Worm (Caenorhabditis elegans): ENCODE results near the gene rle-1.

DNA sequence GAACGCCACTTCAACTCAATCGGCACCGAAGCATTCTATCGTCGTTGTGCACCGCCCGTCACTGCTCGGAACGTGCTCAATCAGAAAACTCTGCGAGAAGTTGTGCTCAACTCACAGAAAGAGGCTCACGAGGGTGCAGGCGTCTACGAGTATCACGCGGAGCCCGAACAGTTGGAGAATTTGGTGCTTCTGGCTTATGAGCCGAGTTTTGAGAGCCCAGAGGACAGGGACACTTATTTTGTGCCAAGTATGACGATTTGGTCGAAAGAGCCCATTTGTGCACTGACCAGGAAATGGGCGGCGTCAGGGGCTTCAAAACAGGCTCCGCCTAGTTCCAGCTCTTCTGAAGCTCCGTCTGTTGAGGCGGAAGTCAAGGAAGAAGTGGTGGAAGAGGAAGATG lies 47.2 kb upstream of the rle-1 start:
- TF ChIP-seq ama-1 (optimal IDR thresholded peaks at IDR 0.05) (no peak), ama-1 (GFP tag; optimal IDR thresholded peaks at IDR 0.05) (no peak), unc-62 (GFP tag; optimal IDR thresholded peaks at IDR 0.05) (no peak), lir-1 (GFP tag; conservative IDR thresholded peaks at IDR 0.05) (no peak), egrh-3 (GFP tag; IDR thresholded peaks at IDR 0.05) (no peak), lsy-27 (tag; optimal IDR thresholded peaks at IDR 0.05; ENCODE audit: borderline replicate concordance, insufficient read depth) (no peak), B0035.1 (tag; optimal IDR thresholded peaks at IDR 0.05) (no peak), hrde-1 (tag; optimal IDR thresholded peaks at IDR 0.05; ENCODE audit: borderline replicate concordance) (no peak), C17E4.6 (GFP tag; IDR thresholded peaks at IDR 0.05) (no peak), hmg-1.2 (GFP tag; IDR thresholded peaks at IDR 0.05) (no peak), attf-3 (GFP tag; conservative IDR thresholded peaks at IDR 0.05) (no peak), bed-1 (GFP tag; IDR thresholded peaks at IDR 0.05) (no peak), B0336.3 (GFP tag; IDR thresholded peaks at IDR 0.05) (no peak), ztf-22 (GFP tag; optimal IDR thresholded peaks at IDR 0.05) (no peak)

Measured in whole organism, young adult.